Worm (Caenorhabditis elegans) whole organism, mixed stage, embryonic: ENCODE measurements around the gene ZK228.3.

ENCODE experiments used
- M03D4.4 ChIP-seq: sonication (generic microtip); optimal IDR thresholded peaks from 2 replicates; lab custom pipeline; 2017; ENCODE audit warnings: mild to moderate bottlenecking, missing genetic modification characterization, missing compliant biosample characterization
- ceh-39 ChIP-seq: fragments of 150-350 bp; optimal IDR thresholded peaks from 2 replicates; lab custom pipeline; 2014; ENCODE audit warnings: missing biosample characterization, missing genetic modification characterization
- ces-1 ChIP-seq: fragments of 150-350 bp; optimal IDR thresholded peaks from 2 replicates; lab custom pipeline; 2014; ENCODE audit warnings: missing biosample characterization, missing genetic modification reagents, missing genetic modification characterization
- flh-1 ChIP-seq: fragments of 200-800 bp; sonication (Bioruptor generic); optimal IDR thresholded peaks from 2 replicates; lab custom pipeline; 2018; ENCODE audit warnings: mild to moderate bottlenecking, missing genetic modification characterization, moderate library complexity, missing compliant biosample characterization
- lin-13 ChIP-seq: fragments of 150-350 bp; optimal IDR thresholded peaks from 2 replicates; lab custom pipeline; 2014; ENCODE audit warnings: missing biosample characterization, missing genetic modification characterization
- mab-5 ChIP-seq: fragments of 150-350 bp; optimal IDR thresholded peaks from 2 replicates; lab custom pipeline; 2014; ENCODE audit warnings: missing biosample characterization, missing genetic modification characterization
- nhr-12 ChIP-seq: fragments of 150-350 bp; optimal IDR thresholded peaks from 2 replicates; lab custom pipeline; 2014; ENCODE audit warnings: missing biosample characterization, missing genetic modification characterization
- nhr-237 ChIP-seq: fragments of 150-350 bp; optimal IDR thresholded peaks from 2 replicates; lab custom pipeline; 2014; ENCODE audit warnings: missing biosample characterization, missing genetic modification characterization
- nhr-76 ChIP-seq: sonication (generic microtip); optimal IDR thresholded peaks from 2 replicates; lab custom pipeline; 2017; ENCODE audit warnings: missing biosample characterization, missing genetic modification characterization
- sem-2 ChIP-seq: fragments of 200-800 bp; sonication (Bioruptor generic); optimal IDR thresholded peaks from 2 replicates; lab custom pipeline; 2018; ENCODE audit warnings: mild to moderate bottlenecking, missing genetic modification characterization, missing compliant biosample characterization
- snpc-4 ChIP-seq: fragments of 150-350 bp; optimal IDR thresholded peaks from 2 replicates; lab custom pipeline; 2014; ENCODE audit warnings: missing biosample characterization, missing genetic modification characterization
- unc-39 ChIP-seq: fragments of 150-350 bp; optimal IDR thresholded peaks from 2 replicates; lab custom pipeline; 2014; ENCODE audit warnings: missing biosample characterization, missing genetic modification characterization
- unc-62 ChIP-seq: fragments of 150-350 bp; optimal IDR thresholded peaks from 2 replicates; lab custom pipeline; 2014; ENCODE audit warnings: missing biosample characterization, missing genetic modification reagents, missing genetic modification characterization

ce11 chrV:18474223-18474622 lies 13.2 kb upstream of the ZK228.3 start, which contains the start of gene srh-181:
- TF ChIP-seq unc-62 (GFP tag; lab: Kevin White, UChicago): no peak
- no peak for TF ChIP-seq sem-2 (GFP tag; lab: Kevin White, UChicago)
- TF ChIP-seq nhr-76: no peak
- TF ChIP-seq flh-1: no peak
- no peak for TF ChIP-seq lin-13 (tag; lab: Kevin White, UChicago)
- no peak for TF ChIP-seq M03D4.4 (tag; lab: Kevin White, UChicago)
- TF ChIP-seq ceh-39 (tag; lab: Kevin White, UChicago): no peak
- no peak for TF ChIP-seq ces-1 (GFP tag; lab: Kevin White, UChicago)
- no peak for TF ChIP-seq nhr-12
- no peak for TF ChIP-seq mab-5
- no peak for TF ChIP-seq nhr-237 (tag; lab: Kevin White, UChicago)
- no peak for TF ChIP-seq unc-39 (tag; lab: Kevin White, UChicago)
- TF ChIP-seq snpc-4 (tag; lab: Kevin White, UChicago): no peak
